Fruit fly (Drosophila melanogaster): ENCODE results near the gene Pgant5.
A peak's percentile ranks its signal among the peaks of the same experiment; 100 is the strongest.

The Pgant5 gene

dm6 chr2L:5086905-5087522 is 6.4 kb downstream of the Pgant5 start (continued):
- TF ChIP-seq CG7745 (tag; optimal IDR thresholded peaks at IDR 0.05), result no peak
- TF ChIP-seq cas (GFP tag; IDR thresholded peaks at IDR 0.05), result no peak
- peak; percentile 54 for TF ChIP-seq corto (GFP tag; optimal IDR thresholded peaks at IDR 0.05)
- TF ChIP-seq B-H2 (GFP tag; optimal IDR thresholded peaks at IDR 0.05), result no peak
- TF ChIP-seq H15 (GFP tag; IDR thresholded peaks at IDR 0.05), result peak; percentile 56; the same call in 2 of the 3 replicates
- peak; percentile 49; the same call in 1 of the 3 replicates for TF ChIP-seq CG34422 (GFP tag; IDR thresholded peaks at IDR 0.05)
- TF ChIP-seq Hr51 (GFP tag; optimal IDR thresholded peaks at IDR 0.05), result peak; percentile 51 to 89
- TF ChIP-seq CG1529 (GFP tag; optimal IDR thresholded peaks at IDR 0.05), result peak; percentile 65
- TF ChIP-seq Fer3 (tag; optimal IDR thresholded peaks at IDR 0.05), result peak; percentile 71
- no peak for TF ChIP-seq cg (GFP tag; optimal IDR thresholded peaks at IDR 0.05)
- peak; percentile 90 for TF ChIP-seq dmrt99B (tag; optimal IDR thresholded peaks at IDR 0.05)
- TF ChIP-seq Camta (GFP tag; optimal IDR thresholded peaks at IDR 0.05), result peak; percentile 55
- TF ChIP-seq ato (GFP tag; IDR thresholded peaks at IDR 0.05; ENCODE audit: partially characterized antibody), result no peak
- peak; percentile 62 for TF ChIP-seq Atf-2 (GFP tag; optimal IDR thresholded peaks at IDR 0.05)
- peak; percentile 79 for TF ChIP-seq Xrp1 (GFP tag; IDR thresholded peaks at IDR 0.05)
- TF ChIP-seq CG2129 (GFP tag; IDR thresholded peaks at IDR 0.05; ENCODE audit: partially characterized antibody), result no peak
- no peak for TF ChIP-seq CG10321 (GFP tag; IDR thresholded peaks at IDR 0.05)
- TF ChIP-seq kni (GFP tag; optimal IDR thresholded peaks at IDR 0.05), result no peak
- TF ChIP-seq en (GFP tag; optimal IDR thresholded peaks at IDR 0.05), result peak; percentile 54
- peak; percentile 76 for TF ChIP-seq org-1 (GFP tag; optimal IDR thresholded peaks at IDR 0.05)
- TF ChIP-seq CG1832 (GFP tag; optimal IDR thresholded peaks at IDR 0.05), result no peak
- peak; percentile 59 for TF ChIP-seq CG12942 (GFP tag; optimal IDR thresholded peaks at IDR 0.05)
- TF ChIP-seq CG15696 (tag; optimal IDR thresholded peaks at IDR 0.05), result peak; percentile 72
- peak; percentile 27 for TF ChIP-seq CG10431 (GFP tag; optimal IDR thresholded peaks at IDR 0.05)
- TF ChIP-seq HmgD (GFP tag; optimal IDR thresholded peaks at IDR 0.05), result peak; percentile 26
- TF ChIP-seq Eip74EF (GFP tag; optimal IDR thresholded peaks at IDR 0.05), result peak in 1 of 2 experiments; percentile 87
- peak; percentile 66 for TF ChIP-seq Nf-YB (GFP tag; optimal IDR thresholded peaks at IDR 0.05)
- peak; percentile 61 for TF ChIP-seq CG9817 (tag; optimal IDR thresholded peaks at IDR 0.05)
- TF ChIP-seq hth (optimal IDR thresholded peaks at IDR 0.05), result no peak
- TF ChIP-seq MESR4 (GFP tag; optimal IDR thresholded peaks at IDR 0.05), result no peak
- no peak for TF ChIP-seq CG34224 (GFP tag; IDR thresholded peaks at IDR 0.05; ENCODE audit: partially characterized antibody)
- TF ChIP-seq CG11560 (tag; IDR thresholded peaks at IDR 0.05), result no peak
- peak; percentile 67 for TF ChIP-seq trem (tag; optimal IDR thresholded peaks at IDR 0.05)
- peak; percentile 70 for TF ChIP-seq CG1603 (tag; optimal IDR thresholded peaks at IDR 0.05)
- peak; percentile 53 for TF ChIP-seq Bteb2 (GFP tag; optimal IDR thresholded peaks at IDR 0.05)
- peak; percentile 79 for TF ChIP-seq CG12219 (GFP tag; optimal IDR thresholded peaks at IDR 0.05)
- peak; percentile 48 for TF ChIP-seq mirr (GFP tag; optimal IDR thresholded peaks at IDR 0.05)
- TF ChIP-seq CG12155 (GFP tag; optimal IDR thresholded peaks at IDR 0.05), result peak; percentile 53
- TF ChIP-seq pita (GFP tag; optimal IDR thresholded peaks at IDR 0.05), result no peak
- no peak for TF ChIP-seq grn (GFP tag; optimal IDR thresholded peaks at IDR 0.05)
- TF ChIP-seq klu (GFP tag; IDR thresholded peaks at IDR 0.05), result no peak
- TF ChIP-seq ken (GFP tag; IDR thresholded peaks at IDR 0.05), result 0 out of 3 replicates have a peak, but pooled peaks have one; percentile 33
- TF ChIP-seq CG17186 (GFP tag; optimal IDR thresholded peaks at IDR 0.05), result peak; percentile 10
- 0 out of 3 replicates have a peak, but pooled peaks have one; percentile 25 for TF ChIP-seq CG11093 (GFP tag; IDR thresholded peaks at IDR 0.05)
- peak; percentile 82 for TF ChIP-seq CG1647 (GFP tag; optimal IDR thresholded peaks at IDR 0.05)
- TF ChIP-seq CG17328 (GFP tag; IDR thresholded peaks at IDR 0.05), result peak; percentile 63
- no peak for TF ChIP-seq ro (GFP tag; IDR thresholded peaks at IDR 0.05)
- peak; percentile 47 for TF ChIP-seq CG3838 (GFP tag; optimal IDR thresholded peaks at IDR 0.05)
- TF ChIP-seq tll (GFP tag; optimal IDR thresholded peaks at IDR 0.05), result no peak
